Fruit fly (Drosophila melanogaster): ENCODE measurements around the gene CG9449.

DNA sequence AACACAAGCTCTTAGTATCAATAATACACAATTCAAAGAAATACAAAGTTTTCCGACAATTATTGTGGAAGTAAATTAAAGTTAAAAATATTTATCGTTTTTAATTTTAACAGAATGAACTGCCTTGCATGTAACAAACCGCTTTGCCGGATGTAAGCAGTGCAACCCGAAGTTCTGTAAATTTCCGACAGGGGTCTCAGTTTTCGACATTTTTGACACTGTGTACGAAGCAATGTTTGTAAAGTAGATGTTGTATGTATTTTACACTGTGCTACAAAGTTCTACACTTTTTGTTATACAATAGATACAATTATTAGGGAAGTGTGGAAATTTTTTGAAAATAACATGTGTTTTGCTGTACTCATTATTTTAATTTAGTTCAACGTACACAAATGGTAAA is 19.0 kb upstream of the CG9449 start:
- TF ChIP-seq CG7101 (tag; optimal IDR thresholded peaks at IDR 0.05) (peak; percentile 54), Mnt (GFP tag; optimal IDR thresholded peaks at IDR 0.05) (peak; percentile 8), CG33017 (tag; optimal IDR thresholded peaks at IDR 0.05) (peak; percentile 2), CG12768 (GFP tag; optimal IDR thresholded peaks at IDR 0.05) (no peak), CG11617 (GFP tag; optimal IDR thresholded peaks at IDR 0.05) (no peak), kay (GFP tag; ENCODE audit: borderline replicate concordance) (no peak), CG14711 (tag; optimal IDR thresholded peaks at IDR 0.05) (no peak), CG5204 (GFP tag; optimal IDR thresholded peaks at IDR 0.05) (peak; percentile 46), ovo (GFP tag; optimal IDR thresholded peaks at IDR 0.05) (peak; percentile 6), CG7045 (GFP tag; optimal IDR thresholded peaks at IDR 0.05) (peak; percentile 51), toe (GFP tag; optimal IDR thresholded peaks at IDR 0.05) (peak; percentile 51), CG1620 (GFP tag; optimal IDR thresholded peaks at IDR 0.05) (no peak)

Data from whole organism, adult.